Fruit fly (Drosophila melanogaster) whole organism, embryonic: ENCODE measurements around the gene ATPsynC.
A peak's percentile ranks its signal among the peaks of the same experiment; 100 is the strongest.

Experiments
- Adf1 ChIP-seq: fragments of 200-800 bp; sonication (Bioruptor generic); IDR thresholded peaks from 2 replicates; pipeline ENCODE4 v1.3.6; 2022; ENCODE audit warnings: missing biosample characterization, missing genetic modification characterization
- Antp ChIP-seq: fragments of 200-800 bp; sonication (Bioruptor generic); optimal IDR thresholded peaks from 3 replicates; lab custom pipeline; 2016; ENCODE audit warnings: missing biosample characterization, missing genetic modification characterization
- CG10274 ChIP-seq: fragments of 200-800 bp; sonication (Bioruptor generic); optimal IDR thresholded peaks from 3 replicates; lab custom pipeline; 2017; ENCODE audit warnings: missing biosample characterization, mild to moderate bottlenecking, missing genetic modification characterization
- CG10366 ChIP-seq: fragments of 200-800 bp; sonication (Bioruptor generic); IDR thresholded peaks from 2 replicates; pipeline ENCODE4 v1.3.6; 2022; ENCODE audit warnings: missing biosample characterization, missing genetic modification characterization
- CG10543 ChIP-seq: fragments of 200-800 bp; sonication (Bioruptor generic); optimal IDR thresholded peaks from 3 replicates; lab custom pipeline; 2017; ENCODE audit warnings: missing biosample characterization, mild to moderate bottlenecking, missing genetic modification characterization, moderate library complexity
- CG11723 ChIP-seq: fragments of 200-800 bp; sonication (Bioruptor generic); optimal IDR thresholded peaks from 2 replicates; lab custom pipeline; 2017; ENCODE audit warnings: missing biosample characterization, mild to moderate bottlenecking, missing genetic modification characterization
- CG12155 ChIP-seq: fragments of 200-800 bp; sonication (Bioruptor generic); optimal IDR thresholded peaks from 3 replicates; lab custom pipeline; 2016; ENCODE audit warnings: missing biosample characterization, missing genetic modification characterization
- CG1647 ChIP-seq: fragments of 200-800 bp; sonication (Bioruptor generic); optimal IDR thresholded peaks from 3 replicates; lab custom pipeline; 2016; ENCODE audit warnings: missing biosample characterization, missing genetic modification characterization
- CG16813 ChIP-seq: fragments of 200-800 bp; sonication (Bioruptor generic); IDR thresholded peaks from 3 replicates; pipeline ENCODE4 v1.3.6; 2022; ENCODE audit warnings: missing biosample characterization, missing genetic modification characterization; ENCODE audit not compliant: partially characterized antibody
- CG17328 ChIP-seq: fragments of 200-800 bp; sonication (Bioruptor generic); IDR thresholded peaks from 2 replicates; pipeline ENCODE4 v1.3.6; 2022; ENCODE audit warnings: missing biosample characterization, missing genetic modification characterization
- CG17568 ChIP-seq: fragments of 200-800 bp; sonication (Bioruptor generic); optimal IDR thresholded peaks from 2 replicates; lab custom pipeline; 2018; ENCODE audit warnings: missing biosample characterization, mild to moderate bottlenecking, missing genetic modification characterization, moderate library complexity
- CG18262 ChIP-seq: fragments of 200-800 bp; optimal IDR thresholded peaks from 3 replicates; lab custom pipeline; 2019; ENCODE audit warnings: missing biosample characterization, mild to moderate bottlenecking, missing genetic modification characterization, moderate library complexity
- CG18619 ChIP-seq: fragments of 200-800 bp; sonication (Bioruptor generic); optimal IDR thresholded peaks from 3 replicates; lab custom pipeline; 2017; ENCODE audit warnings: missing biosample characterization, mild to moderate bottlenecking, missing genetic modification characterization
- CG34422 ChIP-seq: fragments of 200-800 bp; sonication (Bioruptor generic); IDR thresholded peaks from 3 replicates; pipeline ENCODE4 v1.3.6; 2022; ENCODE audit warnings: missing biosample characterization, missing genetic modification characterization
- CG4360 ChIP-seq: fragments of 200-800 bp; sonication (Bioruptor generic); IDR thresholded peaks from 2 replicates; pipeline ENCODE4 v1.3.6; 2022; ENCODE audit warnings: missing biosample characterization, missing genetic modification characterization
- CG6254 ChIP-seq: fragments of 200-800 bp; sonication (Bioruptor generic); optimal IDR thresholded peaks from 3 replicates; lab custom pipeline; 2017; ENCODE audit warnings: mild to moderate bottlenecking, missing biosample characterization, missing genetic modification reagents, missing genetic modification characterization
- CG6854 ChIP-seq: fragments of 200-800 bp; sonication (Bioruptor generic); optimal IDR thresholded peaks from 3 replicates; lab custom pipeline; 2017; ENCODE audit warnings: missing biosample characterization, mild to moderate bottlenecking, missing genetic modification characterization
- CG7786 ChIP-seq: fragments of 200-800 bp; sonication (Bioruptor generic); optimal IDR thresholded peaks from 2 replicates; lab custom pipeline; 2016; ENCODE audit warnings: missing biosample characterization, missing genetic modification characterization
- CG9215 ChIP-seq: fragments of 200-800 bp; sonication (Bioruptor generic); IDR thresholded peaks from 2 replicates; pipeline ENCODE4 v1.3.6; 2022; ENCODE audit warnings: missing biosample characterization, missing genetic modification characterization
- Doc2 ChIP-seq: fragments of 200-800 bp; sonication (Bioruptor generic); IDR thresholded peaks from 2 replicates; pipeline ENCODE4 v1.3.6; 2022; ENCODE audit warnings: missing biosample characterization, missing genetic modification characterization
- E2f1 ChIP-seq: fragments of 200-800 bp; sonication (Bioruptor generic); IDR thresholded peaks from 2 replicates; pipeline ENCODE4 v1.3.6; 2022; ENCODE audit warnings: missing biosample characterization, missing genetic modification characterization
- Ets97D ChIP-seq: fragments of 200-800 bp; sonication (Bioruptor generic); optimal IDR thresholded peaks from 3 replicates; lab custom pipeline; 2016; ENCODE audit warnings: missing biosample characterization, missing genetic modification characterization
- HHEX ChIP-seq: fragments of 200-800 bp; sonication (Bioruptor generic); optimal IDR thresholded peaks from 3 replicates; lab custom pipeline; 2017; ENCODE audit warnings: missing biosample characterization, mild to moderate bottlenecking, missing genetic modification characterization, missing genetic modification reagents
- Hey ChIP-seq: fragments of 200-800 bp; sonication (Bioruptor generic); optimal IDR thresholded peaks from 3 replicates; lab custom pipeline; 2018; ENCODE audit warnings: missing biosample characterization, mild to moderate bottlenecking, missing genetic modification characterization
- MTF-1 ChIP-seq: fragments of 200-800 bp; sonication (Bioruptor generic); optimal IDR thresholded peaks from 2 replicates; lab custom pipeline; 2018; ENCODE audit warnings: missing biosample characterization, mild to moderate bottlenecking, missing genetic modification characterization, borderline replicate concordance
- Med ChIP-seq: fragments of 200-800 bp; sonication (Bioruptor generic); peaks from one replicate; lab custom pipeline; 2016; ENCODE audit warnings: missing biosample characterization, missing genetic modification characterization, mild to moderate bottlenecking, inconsistent platforms, moderate library complexity
- Nf-YC ChIP-seq: fragments of 200-800 bp; optimal IDR thresholded peaks from 3 replicates; lab custom pipeline; 2019; ENCODE audit warnings: missing biosample characterization, mild to moderate bottlenecking, missing genetic modification characterization, moderate library complexity
- Optix ChIP-seq: fragments of 200-800 bp; sonication (Bioruptor generic); IDR thresholded peaks from 3 replicates; pipeline ENCODE4 v1.3.6; 2022; ENCODE audit warnings: missing biosample characterization, missing genetic modification characterization
- Taf1 ChIP-seq: fragments of 200-800 bp; sonication (Bioruptor generic); IDR thresholded peaks from 2 replicates; pipeline ENCODE4 v1.3.6; 2022; ENCODE audit warnings: missing biosample characterization, missing genetic modification characterization
- Xrp1 ChIP-seq: fragments of 200-800 bp; sonication (Bioruptor generic); IDR thresholded peaks from 2 replicates; pipeline ENCODE4 v1.3.6; 2022; ENCODE audit warnings: missing biosample characterization, missing genetic modification characterization
- ac ChIP-seq: fragments of 200-800 bp; sonication (Bioruptor generic); optimal IDR thresholded peaks from 3 replicates; lab custom pipeline; 2017; ENCODE audit warnings: missing biosample characterization, mild to moderate bottlenecking, missing genetic modification characterization
- bigmax ChIP-seq: fragments of 200-800 bp; sonication (Bioruptor generic); optimal IDR thresholded peaks from 2 replicates; lab custom pipeline; 2018; ENCODE audit warnings: missing biosample characterization, mild to moderate bottlenecking, missing genetic modification characterization
- cg ChIP-seq: fragments of 200-800 bp; sonication (Bioruptor generic); optimal IDR thresholded peaks from 3 replicates; lab custom pipeline; 2019; ENCODE audit warnings: missing biosample characterization, mild to moderate bottlenecking, missing genetic modification characterization, moderate library complexity
- chm ChIP-seq: fragments of 200-800 bp; sonication (Bioruptor generic); IDR thresholded peaks from 2 replicates; pipeline ENCODE4 v1.3.6; 2022; ENCODE audit warnings: missing biosample characterization, missing genetic modification characterization
- da ChIP-seq: fragments of 200-800 bp; sonication (Bioruptor generic); optimal IDR thresholded peaks from 2 replicates; lab custom pipeline; 2016; ENCODE audit warnings: missing biosample characterization, missing genetic modification characterization
- dan ChIP-seq: fragments of 200-800 bp; sonication (Bioruptor generic); IDR thresholded peaks from 2 replicates; pipeline ENCODE4 v1.3.6; 2022; ENCODE audit warnings: missing biosample characterization, missing genetic modification characterization
- dm ChIP-seq: fragments of 200-800 bp; sonication (Bioruptor generic); optimal IDR thresholded peaks from 3 replicates; lab custom pipeline; 2016; ENCODE audit warnings: missing biosample characterization, missing genetic modification characterization
- dysf ChIP-seq: fragments of 200-800 bp; sonication (Bioruptor generic); IDR thresholded peaks from 3 replicates; pipeline ENCODE4 v1.3.6; 2022; ENCODE audit warnings: missing biosample characterization, missing genetic modification characterization
- esg ChIP-seq: fragments of 200-800 bp; sonication (Bioruptor generic); conservative IDR thresholded peaks from 2 replicates; pipeline ENCODE4 v1.3.6; 2022; ENCODE audit warnings: missing biosample characterization, missing genetic modification characterization
- ken ChIP-seq: fragments of 200-800 bp; sonication (Bioruptor generic); IDR thresholded peaks from 3 replicates; pipeline ENCODE4 v1.3.6; 2022; ENCODE audit warnings: missing biosample characterization, missing genetic modification characterization
- lab ChIP-seq: fragments of 200-800 bp; sonication (Bioruptor generic); optimal IDR thresholded peaks from 3 replicates; lab custom pipeline; 2017; ENCODE audit warnings: missing biosample characterization, missing genetic modification characterization, mild to moderate bottlenecking, moderate library complexity, missing genetic modification reagents
- mld ChIP-seq: fragments of 200-800 bp; sonication (Bioruptor generic); IDR thresholded peaks from 3 replicates; pipeline ENCODE4 v1.3.6; 2022; ENCODE audit warnings: missing biosample characterization, missing genetic modification characterization; ENCODE audit not compliant: partially characterized antibody
- nmo ChIP-seq: fragments of 200-800 bp; sonication (Bioruptor generic); optimal IDR thresholded peaks from 2 replicates; lab custom pipeline; 2018; ENCODE audit warnings: missing biosample characterization, mild to moderate bottlenecking, missing genetic modification characterization, moderate library complexity
- pnt ChIP-seq: fragments of 200-800 bp; sonication (Bioruptor generic); optimal IDR thresholded peaks from 3 replicates; lab custom pipeline; 2016; ENCODE audit warnings: missing biosample characterization, missing genetic modification characterization
- psq ChIP-seq: fragments of 200-800 bp; sonication (Bioruptor generic); optimal IDR thresholded peaks from 2 replicates; lab custom pipeline; 2017; ENCODE audit warnings: missing biosample characterization, missing genetic modification characterization
- run ChIP-seq: fragments of 200-800 bp; sonication (Bioruptor generic); optimal IDR thresholded peaks from 3 replicates; lab custom pipeline; 2018; ENCODE audit warnings: missing biosample characterization, mild to moderate bottlenecking, missing genetic modification characterization
- sens-2 ChIP-seq: fragments of 200-800 bp; sonication (Bioruptor generic); IDR thresholded peaks from 2 replicates; pipeline ENCODE4 v1.3.6; 2022; ENCODE audit warnings: missing biosample characterization, missing genetic modification characterization
- toy ChIP-seq: fragments of 200-800 bp; sonication (Bioruptor generic); IDR thresholded peaks from 2 replicates; pipeline ENCODE4 v1.3.6; 2022; ENCODE audit warnings: missing biosample characterization, missing genetic modification characterization
- ttk ChIP-seq: fragments of 200-800 bp; sonication (Bioruptor generic); IDR thresholded peaks from 2 replicates; pipeline ENCODE4 v2.1.2; 2022; ENCODE audit warnings: missing biosample characterization, missing genetic modification characterization
- wek ChIP-seq: fragments of 200-800 bp; sonication (Bioruptor generic); optimal IDR thresholded peaks from 3 replicates; lab custom pipeline; 2018; ENCODE audit warnings: missing biosample characterization, mild to moderate bottlenecking, missing genetic modification characterization, moderate library complexity
- zfh1 ChIP-seq: fragments of 200-800 bp; sonication (Bioruptor generic); IDR thresholded peaks from 3 replicates; pipeline ENCODE4 v1.3.6; 2022; ENCODE audit warnings: missing biosample characterization, missing genetic modification characterization

Gene ATPsynC

dm6 chr3R:31225043-31225681 is 5.7 kb upstream of the ATPsynC start:
- TF ChIP-seq Hey (tag; lab: Kevin White, UChicago) (no peak), CG17328 (GFP tag; lab: Robert Waterston, UW) (no peak), psq (GFP tag; lab: Kevin White, UChicago) (no peak), bigmax (GFP tag; lab: Kevin White, UChicago) (peak; percentile 92), zfh1 (no peak), Taf1 (GFP tag; lab: Robert Waterston, UW) (no peak), CG10366 (GFP tag; lab: Robert Waterston, UW) (peak; percentile 72), sens-2 (GFP tag; lab: Robert Waterston, UW) (peak; percentile 50), Antp (GFP tag; lab: Kevin White, UChicago) (no peak), CG10274 (GFP tag; lab: Kevin White, UChicago) (no peak), CG11723 (GFP tag; lab: Kevin White, UChicago) (no peak), Doc2 (GFP tag; lab: Robert Waterston, UW) (no peak), E2f1 (no peak), CG10543 (GFP tag; lab: Kevin White, UChicago) (peak; percentile 14), CG16813 (GFP tag; lab: Robert Waterston, UW) (no peak), Optix (GFP tag; lab: Robert Waterston, UW) (no peak), Nf-YC (no peak), wek (GFP tag; lab: Kevin White, UChicago) (no peak), da (GFP tag; lab: Kevin White, UChicago) (no peak), esg (no peak), toy (GFP tag; lab: Robert Waterston, UW) (no peak), run (no peak), CG7786 (no peak), CG6854 (no peak), CG9215 (GFP tag; lab: Robert Waterston, UW) (no peak), lab (GFP tag; lab: Kevin White, UChicago) (peak; percentile 68), dm (GFP tag; lab: Kevin White, UChicago) (peak; percentile 82), Xrp1 (GFP tag; lab: Robert Waterston, UW) (peak; percentile 5; the same call in 1 of the 2 replicates), CG1647 (GFP tag; lab: Kevin White, UChicago) (no peak), dysf (GFP tag; lab: Robert Waterston, UW) (no peak), ken (no peak), mld (GFP tag; lab: Robert Waterston, UW) (no peak), CG18619 (GFP tag; lab: Kevin White, UChicago) (no peak), CG6254 (GFP tag; lab: Kevin White, UChicago) (peak; percentile 72), Ets97D (GFP tag; lab: Kevin White, UChicago) (no peak), Adf1 (GFP tag; lab: Robert Waterston, UW) (no peak), CG12155 (no peak), MTF-1 (no peak), nmo (no peak), CG18262 (peak; percentile 26), HHEX (no peak), CG17568 (GFP tag; lab: Kevin White, UChicago) (no peak), dan (GFP tag; lab: Robert Waterston, UW) (no peak), chm (no peak), cg (GFP tag; lab: Kevin White, UChicago) (peak; percentile 11), Med (GFP tag; lab: Kevin White, UChicago) (peak; percentile 43), pnt (GFP tag; lab: Kevin White, UChicago) (no peak), ac (GFP tag; lab: Kevin White, UChicago) (no peak), CG4360 (GFP tag; lab: Robert Waterston, UW) (no peak), CG34422 (GFP tag; lab: Robert Waterston, UW) (peak; percentile 39; the same call in 1 of the 3 replicates), ttk (GFP tag; lab: Robert Waterston, UW) (no peak)
